Worm (Caenorhabditis elegans) whole organism, L4/young adult: ENCODE measurements around the gene math-28.
"Not testable (repeated sequence)": the region's sequence is repeated elsewhere in the genome, so short reads cannot be mapped to it uniquely, and the experiment has no call there.

Experiments used
- W03F9.2 ChIP-seq: fragments of 150-350 bp; optimal IDR thresholded peaks from 2 replicates; lab custom pipeline; 2014; ENCODE audit warnings: missing biosample characterization, missing genetic modification characterization
- dao-5 ChIP-seq: sonication (generic microtip); optimal IDR thresholded peaks from 2 replicates; lab custom pipeline; 2016; ENCODE audit warnings: missing genotype, missing genetic modification characterization, moderate library complexity, missing compliant biosample characterization
- him-1 ChIP-seq: sonication (generic microtip); optimal IDR thresholded peaks from 2 replicates; lab custom pipeline; 2016; ENCODE audit warnings: missing genotype, missing genetic modification reagents, missing genetic modification characterization, missing compliant biosample characterization

The math-28 gene

DNA sequence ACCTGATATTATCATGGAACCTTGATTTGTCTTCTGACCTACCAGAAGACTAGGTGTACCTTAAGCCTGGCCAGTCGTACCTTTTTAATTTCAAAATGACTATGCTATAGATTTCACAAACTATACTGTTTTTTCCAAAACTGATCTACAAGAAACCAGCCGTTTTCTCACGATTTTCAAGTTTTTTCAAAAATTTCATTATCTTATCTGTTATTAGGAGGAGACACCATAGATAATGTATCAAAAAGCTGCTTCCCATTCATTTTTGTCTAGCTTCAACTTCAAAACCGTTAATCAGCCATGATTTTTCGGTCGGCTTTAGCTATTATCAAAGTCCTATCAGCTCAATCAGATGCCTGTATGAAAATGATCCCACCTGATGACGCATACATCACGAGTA lies 20.6 kb upstream of the math-28 start, which contains the start of gene F36H5.12:
Gene F36H5.12, plus strand, starts transcription at position 301 of the 400 bp plus-strand sequence.
- no peak for TF ChIP-seq W03F9.2
- no peak for TF ChIP-seq dao-5 (tag; lab: Kevin White, UChicago)
- TF ChIP-seq him-1 (tag; lab: Kevin White, UChicago): no peak

DNA sequence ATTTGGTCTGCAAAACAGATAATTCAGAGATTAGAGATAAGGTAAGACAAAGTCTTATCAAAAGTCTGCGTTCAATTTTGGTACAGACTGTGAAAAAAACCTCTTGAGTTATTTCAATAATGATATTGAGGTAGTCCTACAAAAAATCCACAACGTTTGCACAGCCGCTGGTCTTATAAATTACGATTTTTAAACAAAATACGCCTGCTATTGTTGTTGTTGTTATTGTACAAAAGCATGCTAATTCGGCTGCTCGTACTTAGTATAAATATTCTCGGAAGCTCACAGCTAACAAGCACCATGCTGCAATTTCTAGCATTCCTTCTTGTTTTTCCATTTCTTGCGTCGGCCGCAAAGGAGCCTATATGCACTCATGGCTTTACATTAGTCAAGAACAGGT lies 19.0 kb upstream of the math-28 start, which contains the start of gene clec-19:
Gene clec-19, plus strand, starts transcription at position 301 of the 400 bp plus-strand sequence.
- TF ChIP-seq dao-5 (tag; lab: Kevin White, UChicago): no peak
- no peak for TF ChIP-seq W03F9.2
- no peak for TF ChIP-seq him-1 (tag; lab: Kevin White, UChicago)

DNA sequence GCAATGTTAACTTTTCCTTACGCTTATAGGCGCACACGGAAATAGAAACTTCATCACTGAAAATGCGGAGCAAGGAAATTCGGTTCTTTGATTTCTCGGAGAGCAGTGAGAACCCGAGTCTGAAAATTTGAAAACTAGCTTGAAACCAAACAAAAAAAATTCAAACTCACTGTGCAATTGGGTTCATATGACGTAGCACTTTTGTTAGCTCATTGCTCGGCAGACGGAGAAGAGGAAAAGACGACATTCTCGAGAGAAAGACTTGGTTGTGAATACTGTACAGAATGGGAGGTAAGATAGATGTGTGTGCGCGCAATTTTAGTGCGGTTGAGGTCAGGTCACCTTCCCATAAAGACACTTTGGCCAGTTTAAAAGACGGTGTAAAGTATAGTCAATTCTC lies 12.8 kb upstream of the math-28 start, which contains the start of the genes F36H5.13 and F36H5.8:
Gene F36H5.13, minus strand, starts transcription at position 101 of the 400 bp plus-strand sequence.
Gene F36H5.8, minus strand, starts transcription at position 274 of the 400 bp plus-strand sequence.
- TF ChIP-seq him-1 (tag; lab: Kevin White, UChicago) (no peak), dao-5 (tag; lab: Kevin White, UChicago) (no peak), W03F9.2 (no peak)

DNA sequence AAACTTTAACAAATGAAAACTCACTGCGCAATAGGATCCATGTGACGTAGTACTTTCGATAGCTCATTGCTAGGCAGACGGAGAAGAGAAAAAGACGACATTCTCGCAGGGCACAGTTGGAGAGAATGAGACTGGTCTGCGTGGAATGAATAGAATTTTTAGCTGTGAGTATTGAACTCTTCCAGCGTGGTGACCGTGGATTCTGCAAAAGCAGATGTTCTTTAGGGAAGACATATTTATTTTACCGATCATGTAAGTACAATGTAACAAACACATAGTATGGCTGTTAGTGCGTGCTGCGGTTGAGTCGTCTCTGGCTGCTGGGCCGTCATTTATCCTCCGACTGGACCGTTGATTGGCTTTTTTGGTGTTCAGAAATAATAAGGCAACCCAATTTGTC lies 10.2 kb upstream of the math-28 start, which contains the start of gene F36H5.9:
Gene F36H5.9, minus strand, starts transcription at position 101 of the 400 bp plus-strand sequence.
- TF ChIP-seq W03F9.2 (no peak), him-1 (tag; lab: Kevin White, UChicago) (no peak), dao-5 (tag; lab: Kevin White, UChicago) (no peak)

DNA sequence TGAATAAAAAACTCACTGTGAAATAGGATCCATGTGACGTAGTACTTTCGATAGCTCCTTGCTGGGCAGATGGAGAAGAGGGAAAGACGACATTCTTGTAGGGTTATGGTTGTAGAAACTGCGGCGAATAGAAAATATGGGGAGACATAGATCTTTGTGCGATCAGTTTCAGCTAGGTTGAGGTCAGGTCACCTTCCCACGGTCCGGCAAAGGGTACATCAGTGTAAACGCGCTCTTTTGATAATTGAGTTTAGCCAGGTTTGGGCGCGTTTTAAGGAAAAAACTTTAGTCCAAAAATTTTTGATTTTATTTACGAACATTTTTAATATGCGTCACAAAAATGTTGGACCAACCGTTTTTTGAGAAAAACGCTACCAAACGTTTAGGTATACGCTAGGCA lies 7.1 kb upstream of the math-28 start, which contains the start of gene F36H5.17:
Gene F36H5.17, minus strand, starts transcription at position 101 of the 400 bp plus-strand sequence.
- TF ChIP-seq him-1 (tag; lab: Kevin White, UChicago): no peak
- no peak for TF ChIP-seq dao-5 (tag; lab: Kevin White, UChicago)

DNA sequence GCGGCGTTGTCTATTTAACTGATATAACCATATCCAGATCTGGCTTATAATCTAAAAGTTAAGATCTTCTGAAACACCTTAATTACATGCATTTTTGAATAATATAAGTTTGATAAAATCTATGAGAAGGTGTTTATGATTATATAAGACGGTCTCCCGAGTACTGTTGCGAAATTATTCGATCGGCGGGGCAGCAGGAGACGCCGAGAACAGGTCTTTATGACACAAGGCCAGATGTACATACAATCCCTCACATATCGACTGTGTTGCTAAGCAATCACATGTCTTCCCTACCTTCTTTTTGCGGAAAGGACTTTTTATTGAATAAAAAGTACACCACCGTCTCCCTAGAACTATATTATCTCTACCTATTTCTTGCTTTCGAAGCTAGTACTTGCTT lies 6.6 kb upstream of the math-28 start, which contains the start of gene fbxb-53:
Gene fbxb-53, plus strand, starts transcription at position 301 of the 400 bp plus-strand sequence.
- no peak for TF ChIP-seq him-1 (tag; lab: Kevin White, UChicago)
- no peak for TF ChIP-seq W03F9.2
- no peak for TF ChIP-seq dao-5 (tag; lab: Kevin White, UChicago)

DNA sequence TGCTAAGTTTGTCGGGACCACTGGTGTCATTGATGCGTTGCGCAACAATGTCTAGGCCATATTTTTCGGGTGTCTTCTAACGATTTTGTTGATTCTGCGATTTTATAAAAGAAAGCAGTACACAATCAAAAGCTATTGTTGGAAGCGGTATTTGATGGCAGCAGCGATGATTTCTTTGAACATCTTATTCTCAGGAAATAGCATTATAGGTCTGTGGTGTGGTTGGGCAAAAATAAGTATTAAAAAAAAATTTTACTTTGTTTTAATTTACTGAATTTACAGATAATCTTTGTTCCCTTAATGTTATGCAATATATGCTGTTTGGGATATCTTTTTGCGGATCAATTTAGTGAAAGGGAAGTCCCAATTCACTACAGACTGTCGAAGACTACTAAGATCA lies 6.1 kb upstream of the math-28 start, which contains the start of gene F36H5.10:
Gene F36H5.10, plus strand, starts transcription at position 301 of the 400 bp plus-strand sequence.
- TF ChIP-seq him-1 (tag; lab: Kevin White, UChicago): no peak
- no peak for TF ChIP-seq W03F9.2
- no peak for TF ChIP-seq dao-5 (tag; lab: Kevin White, UChicago)

DNA sequence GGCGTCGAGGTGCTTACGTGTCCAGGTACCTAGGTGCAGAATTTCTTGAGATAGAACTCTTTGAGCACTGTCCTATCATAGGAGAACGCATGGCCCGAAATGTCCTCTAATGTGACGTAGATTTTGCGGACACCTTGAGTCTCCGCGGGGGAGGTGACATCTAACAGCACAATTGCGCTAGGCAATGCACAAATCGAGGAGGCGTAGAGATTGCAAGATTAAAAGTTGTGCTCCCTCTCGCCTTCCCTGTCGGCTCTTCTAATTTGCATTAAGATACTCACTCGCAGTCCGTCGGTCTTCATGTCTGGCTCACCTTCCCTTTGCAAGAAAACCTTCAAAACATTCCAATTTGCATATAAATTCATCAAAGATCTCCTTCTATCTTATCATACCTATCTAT lies 3.6 kb upstream of the math-28 start, which contains the start of gene F36H5.18:
Gene F36H5.18, plus strand, starts transcription at position 301 of the 400 bp plus-strand sequence.
- TF ChIP-seq him-1 (tag; lab: Kevin White, UChicago): no peak
- TF ChIP-seq dao-5 (tag; lab: Kevin White, UChicago): no peak
- no peak for TF ChIP-seq W03F9.2

DNA sequence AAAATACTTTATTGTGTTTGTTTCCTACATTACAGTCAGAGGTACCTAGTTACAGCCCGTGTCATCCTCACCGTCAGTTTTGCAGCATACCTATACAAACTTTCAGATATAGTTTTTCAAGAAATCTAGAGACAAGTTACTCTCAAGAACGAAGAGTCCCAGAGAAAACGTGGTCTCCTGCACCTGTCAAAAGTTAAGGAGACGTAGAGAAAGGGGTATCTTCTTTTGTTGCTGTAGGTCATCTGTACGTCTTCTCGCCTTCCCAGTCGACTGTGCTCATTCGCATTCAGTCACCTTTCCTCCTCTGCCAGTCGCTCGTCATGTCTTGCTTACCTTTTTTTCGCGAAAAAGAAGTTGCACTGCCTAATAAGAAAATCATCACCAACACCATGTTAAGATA lies 1.6 kb upstream of the math-28 start, which contains the start of gene F36H5.4:
Gene F36H5.4, plus strand, starts transcription at position 301 of the 400 bp plus-strand sequence.
- no peak for TF ChIP-seq W03F9.2
- no peak for TF ChIP-seq dao-5 (tag; lab: Kevin White, UChicago)

DNA sequence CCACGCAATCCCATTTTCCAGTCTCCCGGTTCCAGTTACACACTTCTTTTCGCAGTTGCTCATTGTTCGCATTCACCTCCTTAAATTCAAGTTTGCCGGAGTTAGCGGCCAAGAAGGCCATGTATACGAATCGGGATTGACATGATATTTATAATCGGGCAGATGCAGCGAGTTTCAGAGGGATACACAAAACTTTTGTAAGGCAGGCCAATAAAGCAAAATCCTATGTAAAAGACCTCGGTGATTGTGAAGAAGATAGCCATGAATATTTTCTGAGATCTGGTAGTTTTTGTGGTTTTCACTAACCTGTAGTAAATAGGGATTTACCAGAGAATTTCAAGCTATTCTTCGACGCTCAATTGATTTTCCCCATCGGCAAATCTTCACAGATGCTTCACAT lies 3.5 kb downstream of the math-28 start:
- TF ChIP-seq dao-5 (tag; lab: Kevin White, UChicago) (no peak), him-1 (tag; lab: Kevin White, UChicago) (no peak), W03F9.2 (no peak)

DNA sequence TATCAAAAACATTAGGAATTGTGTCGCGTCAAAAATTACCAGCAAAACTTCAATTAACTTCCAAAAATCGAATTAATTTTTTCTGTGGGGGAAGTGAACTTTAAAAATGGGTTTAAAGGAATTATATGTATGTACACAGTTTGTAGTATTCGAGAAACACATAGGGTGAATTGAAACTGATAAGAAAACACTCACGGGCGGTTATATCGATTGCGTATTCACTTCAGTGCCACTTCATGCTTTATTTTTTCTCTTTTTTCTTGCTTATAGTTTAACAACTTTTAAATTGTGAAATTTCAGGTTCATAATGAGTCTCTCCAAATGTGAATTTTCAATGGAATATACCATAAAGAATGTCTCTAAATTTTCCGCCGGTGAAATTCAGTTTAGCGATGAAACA lies 8.2 kb downstream of the math-28 start, which contains the start of gene math-26:
Gene math-26, plus strand, starts transcription at position 301 of the 400 bp plus-strand sequence.
- not testable (repeated sequence) for TF ChIP-seq him-1 (tag; lab: Kevin White, UChicago); W03F9.2; dao-5 (tag; lab: Kevin White, UChicago)

DNA sequence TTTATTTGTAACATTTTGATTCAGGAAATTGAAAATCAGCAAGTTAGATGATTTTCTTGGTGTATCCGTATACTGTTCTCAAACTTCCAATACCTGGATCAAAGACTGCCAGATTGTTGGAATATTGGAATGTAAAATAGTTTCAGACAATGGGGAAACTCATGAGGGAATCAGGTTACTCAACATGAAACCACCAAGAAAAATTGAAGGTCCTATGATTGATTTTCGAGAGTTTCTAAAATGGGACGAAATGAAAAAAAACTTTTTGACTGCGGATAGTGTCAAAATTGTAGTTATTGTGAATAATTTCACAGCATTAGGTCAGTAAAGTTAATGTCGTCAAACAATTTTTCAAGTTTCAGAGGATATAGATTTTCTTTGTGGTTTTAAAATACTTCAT lies 8.6 kb downstream of the math-28 start, which contains the start of gene math-3:
Gene math-3, plus strand, starts transcription at position 301 of the 400 bp plus-strand sequence.
- TF ChIP-seq him-1 (tag; lab: Kevin White, UChicago) (no peak), W03F9.2 (no peak), dao-5 (tag; lab: Kevin White, UChicago) (no peak)

DNA sequence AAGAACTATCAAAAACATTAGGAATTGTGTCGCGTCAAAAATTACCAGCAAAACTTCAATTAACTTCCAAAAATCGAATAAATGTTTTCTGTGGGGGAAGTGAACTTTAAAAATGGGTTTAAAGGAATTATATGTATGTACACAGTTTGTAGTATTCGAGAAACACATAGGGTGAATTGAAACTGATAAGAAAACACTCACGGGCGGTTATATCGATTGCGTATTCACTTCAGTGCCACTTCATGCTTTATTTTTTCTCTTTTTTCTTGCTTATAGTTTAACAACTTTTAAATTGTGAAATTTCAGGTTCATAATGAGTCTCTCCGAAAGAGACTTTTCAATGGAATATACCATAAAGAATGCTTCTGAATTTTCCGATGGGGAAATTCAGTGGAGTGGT lies 12.1 kb downstream of the math-28 start, which contains the start of gene F36H5.14:
Gene F36H5.14, plus strand, starts transcription at position 301 of the 400 bp plus-strand sequence.
- TF ChIP-seq W03F9.2; him-1 (tag; lab: Kevin White, UChicago); dao-5 (tag; lab: Kevin White, UChicago): not testable (repeated sequence)

DNA sequence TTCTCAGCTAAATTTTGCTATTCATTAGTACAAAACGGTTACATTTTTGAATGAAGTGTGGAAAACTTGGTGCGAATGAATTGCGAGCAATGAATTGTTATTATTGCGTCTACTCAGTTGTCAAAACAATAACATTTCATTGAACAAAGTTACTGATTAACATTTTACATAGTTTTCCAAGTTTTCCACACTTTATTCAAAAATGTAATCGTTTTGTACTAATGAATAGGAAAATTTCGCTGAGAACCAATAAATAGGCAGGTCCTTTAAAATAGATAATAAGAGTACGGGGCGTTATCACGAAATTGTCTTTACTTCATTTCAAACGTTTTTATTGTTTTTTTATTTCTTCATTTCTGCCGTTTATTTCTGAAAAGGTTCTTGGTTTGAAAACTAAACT lies 19.3 kb downstream of the math-28 start, which contains the start of gene math-4:
Gene math-4, minus strand, starts transcription at position 101 of the 400 bp plus-strand sequence.
- TF ChIP-seq W03F9.2: no peak
- TF ChIP-seq dao-5 (tag; lab: Kevin White, UChicago): no peak
- TF ChIP-seq him-1 (tag; lab: Kevin White, UChicago): no peak
